Worm (Caenorhabditis elegans) whole organism, L4/young adult: ENCODE results near the gene C49A9.5.

Experiments used
- dao-5 ChIP-seq: sonication (generic microtip); optimal IDR thresholded peaks from 2 replicates; lab custom pipeline; 2016; ENCODE audit warnings: missing genotype, missing genetic modification characterization, moderate library complexity, missing compliant biosample characterization
- him-1 ChIP-seq: sonication (generic microtip); optimal IDR thresholded peaks from 2 replicates; lab custom pipeline; 2016; ENCODE audit warnings: missing genotype, missing genetic modification reagents, missing genetic modification characterization, missing compliant biosample characterization

- TF ChIP-seq dao-5 (tag; lab: Kevin White, UChicago) = no peak
- TF ChIP-seq him-1 (tag; lab: Kevin White, UChicago) = no peak
Measured at ce11 chrIV:6217503-6217902, 4.0 kb downstream of the C49A9.5 start.
